Worm (Caenorhabditis elegans) whole organism, L1 larva: ENCODE measurements around the gene hira-1.

Experiments
- aha-1 ChIP-seq: fragments of 150-350 bp; optimal IDR thresholded peaks from 2 replicates; lab custom pipeline; 2014; ENCODE audit warnings: missing biosample characterization, missing genetic modification characterization
- grh-1 ChIP-seq: fragments of 200-800 bp; sonication (Bioruptor generic); IDR thresholded peaks from 2 replicates; pipeline ENCODE4 v1.3.6; 2022; ENCODE audit warnings: missing genetic modification reagents, missing genetic modification characterization, missing compliant biosample characterization

ce11 chrIII:5229511-5230250 is 38.8 kb downstream of the hira-1 start:
- TF ChIP-seq grh-1 (GFP tag; lab: Robert Waterston, UW) (no peak), aha-1 (no peak)
